Worm (Caenorhabditis elegans): Measurements from ENCODE around the gene C18A3.3.

The C18A3.3 gene

ce11 chrII:5701485-5701884 is 14.6 kb upstream of the C18A3.3 start (continued):
- TF ChIP-seq jun-1 (tag; optimal IDR thresholded peaks at IDR 0.05) (peak; percentile 30), hif-1 (tag; optimal IDR thresholded peaks at IDR 0.05) (no peak), mes-2 (tag; optimal IDR thresholded peaks at IDR 0.05; ENCODE audit: poor library complexity, severe bottlenecking) (peak; percentile 77), skn-1 (tag; optimal IDR thresholded peaks at IDR 0.05) (no peak), nhr-48 (tag; optimal IDR thresholded peaks at IDR 0.05) (no peak), lsy-2 (tag; optimal IDR thresholded peaks at IDR 0.05) (peak in 1 of 2 experiments; percentile 76), hlh-11 (tag; optimal IDR thresholded peaks at IDR 0.05) (peak; percentile 64), nhr-11 (tag; optimal IDR thresholded peaks at IDR 0.05) (peak; percentile 0)

- TF ChIP-seq zfp-3 (GFP tag; conservative IDR thresholded peaks at IDR 0.05) (no peak), mes-2 (tag; optimal IDR thresholded peaks at IDR 0.05; ENCODE audit: poor library complexity, severe bottlenecking) (peak; percentile 2), mdl-1 (tag; optimal IDR thresholded peaks at IDR 0.05) (peak in 1 of 2 experiments; percentile 38), F26F4.8 (GFP tag; conservative IDR thresholded peaks at IDR 0.05) (no peak), Y75B8A.6 (GFP tag; IDR thresholded peaks at IDR 0.05) (no peak), lin-1 (GFP tag; IDR thresholded peaks at IDR 0.05) (no peak), unc-62 (GFP tag; optimal IDR thresholded peaks at IDR 0.05 in 1 of 2) (peak in 1 of 2 experiments; percentile 44), unc-62 (tag; optimal IDR thresholded peaks at IDR 0.05) (no peak), hlh-11 (tag; optimal IDR thresholded peaks at IDR 0.05) (peak; percentile 14), nhr-48 (tag; optimal IDR thresholded peaks at IDR 0.05) (peak; percentile 59), dve-1 (tag; optimal IDR thresholded peaks at IDR 0.05; ENCODE audit: insufficient read depth) (peak; percentile 0), Y105C5A.15 (GFP tag; IDR thresholded peaks at IDR 0.05) (no peak), rbr-2 (tag; optimal IDR thresholded peaks at IDR 0.05) (no peak), dpl-1 (GFP tag; optimal IDR thresholded peaks at IDR 0.05) (peak; percentile 3), dmd-9 (GFP tag; IDR thresholded peaks at IDR 0.05) (no peak), lin-29 (GFP tag; IDR thresholded peaks at IDR 0.05) (no peak), snpc-4 (tag; optimal IDR thresholded peaks at IDR 0.05) (no peak), ceh-44 (GFP tag; IDR thresholded peaks at IDR 0.05) (no peak), mep-1 (tag; optimal IDR thresholded peaks at IDR 0.05) (no peak), arid-1 (GFP tag; conservative IDR thresholded peaks at IDR 0.05) (no peak), fos-1 (tag; optimal IDR thresholded peaks at IDR 0.05) (no peak), lin-15B (tag; optimal IDR thresholded peaks at IDR 0.05) (no peak), madf-5 (GFP tag; IDR thresholded peaks at IDR 0.05) (no peak)
These were observed 13.4 kb upstream of the C18A3.3 start for ce11 chrII:5702611-5703192.

- TF ChIP-seq tra-1 (GFP tag; IDR thresholded peaks at IDR 0.05) (no peak), mdl-1 (tag; optimal IDR thresholded peaks at IDR 0.05) (no peak), lsy-2 (tag; optimal IDR thresholded peaks at IDR 0.05) (peak in 1 of 2 experiments; percentile 14), F26F4.8 (GFP tag; conservative IDR thresholded peaks at IDR 0.05) (no peak), hlh-30 (tag; optimal IDR thresholded peaks at IDR 0.05; ENCODE audit: insufficient read depth) (peak; percentile 25), F44E2.7 (GFP tag; IDR thresholded peaks at IDR 0.05) (no peak), mxl-3 (GFP tag; optimal IDR thresholded peaks at IDR 0.05) (peak; percentile 27)
These were observed 11.6 kb upstream of the C18A3.3 start for ce11 chrII:5704479-5704878.

ce11 chrII:5707532-5707931 is 8.6 kb upstream of the C18A3.3 start, which contains the start of gene osta-2:
TSS of gene osta-2 (plus strand) at chrII:5707691.
- TF ChIP-seq unc-62 (GFP tag; optimal IDR thresholded peaks at IDR 0.05 in 1 of 2) (peak in 1 of 2 experiments; percentile 92), unc-62 (tag; optimal IDR thresholded peaks at IDR 0.05) (no peak), zip-2 (tag; optimal IDR thresholded peaks at IDR 0.05) (no peak), fkh-10 (GFP tag; optimal IDR thresholded peaks at IDR 0.05) (peak; percentile 5), dve-1 (tag; optimal IDR thresholded peaks at IDR 0.05; ENCODE audit: insufficient read depth) (no peak), rbr-2 (tag; optimal IDR thresholded peaks at IDR 0.05) (no peak)
